Worm (Caenorhabditis elegans): ENCODE data around the gene smi-1.

ce11 chrIII:1856175-1856574, 22.0 kb upstream of the smi-1 start:
- no peak for TF ChIP-seq tra-4 (tag; optimal IDR thresholded peaks at IDR 0.05)
- no peak for TF ChIP-seq ets-7 (tag; optimal IDR thresholded peaks at IDR 0.05)
